Fruit fly (Drosophila melanogaster) whole organism, embryonic: ENCODE results near the gene CG7065.

Experiments used
- Atf6 ChIP-seq: fragments of 200-800 bp; sonication (Bioruptor generic); IDR thresholded peaks from 2 replicates; pipeline ENCODE4 v1.3.6; 2022; ENCODE audit warnings: missing biosample characterization, missing genetic modification characterization
- Blimp-1 ChIP-seq: fragments of 200-800 bp; sonication (Bioruptor generic); optimal IDR thresholded peaks from 3 replicates; lab custom pipeline; 2018; ENCODE audit warnings: missing biosample characterization, missing genetic modification characterization, mild to moderate bottlenecking, moderate library complexity, missing genetic modification reagents
- CG11723 ChIP-seq: fragments of 200-800 bp; sonication (Bioruptor generic); optimal IDR thresholded peaks from 2 replicates; lab custom pipeline; 2017; ENCODE audit warnings: missing biosample characterization, mild to moderate bottlenecking, missing genetic modification characterization
- CG12155 ChIP-seq: fragments of 200-800 bp; sonication (Bioruptor generic); optimal IDR thresholded peaks from 3 replicates; lab custom pipeline; 2016; ENCODE audit warnings: missing biosample characterization, missing genetic modification characterization
- CG13123 ChIP-seq: fragments of 200-800 bp; sonication (Bioruptor generic); optimal IDR thresholded peaks from 2 replicates; lab custom pipeline; 2016; ENCODE audit warnings: missing biosample characterization, missing genetic modification characterization
- CG16863 ChIP-seq: fragments of 200-800 bp; sonication (Bioruptor generic); optimal IDR thresholded peaks from 3 replicates; lab custom pipeline; 2016; ENCODE audit warnings: missing biosample characterization, missing genetic modification characterization
- CG17186 ChIP-seq: fragments of 200-800 bp; sonication (Bioruptor generic); optimal IDR thresholded peaks from 3 replicates; lab custom pipeline; 2017; ENCODE audit warnings: missing biosample characterization, missing genetic modification reagents, missing genetic modification characterization
- CG17385 ChIP-seq: fragments of 200-800 bp; sonication (Bioruptor generic); optimal IDR thresholded peaks from 3 replicates; lab custom pipeline; 2018; ENCODE audit warnings: missing biosample characterization, mild to moderate bottlenecking, missing genetic modification characterization
- CG2129 ChIP-seq: fragments of 200-800 bp; sonication (Bioruptor generic); IDR thresholded peaks from 2 replicates; pipeline ENCODE4 v1.3.6; 2022; ENCODE audit warnings: missing biosample characterization, missing genetic modification characterization; ENCODE audit not compliant: partially characterized antibody
- CG3065 ChIP-seq: fragments of 200-800 bp; sonication (Bioruptor generic); optimal IDR thresholded peaks from 2 replicates; lab custom pipeline; 2016; ENCODE audit warnings: missing biosample characterization, missing genetic modification characterization
- CG31365 ChIP-seq: fragments of 200-800 bp; sonication (Bioruptor generic); optimal IDR thresholded peaks from 2 replicates; lab custom pipeline; 2018; ENCODE audit warnings: missing biosample characterization, mild to moderate bottlenecking, missing genetic modification characterization
- CG34376 ChIP-seq: fragments of 200-800 bp; sonication (Bioruptor generic); optimal IDR thresholded peaks from 2 replicates; lab custom pipeline; 2018; ENCODE audit warnings: missing biosample characterization, mild to moderate bottlenecking, missing genetic modification characterization
- CG4282 ChIP-seq: fragments of 200-800 bp; sonication (Bioruptor generic); optimal IDR thresholded peaks from 2 replicates; lab custom pipeline; 2016; ENCODE audit warnings: missing biosample characterization, missing genetic modification characterization
- CG4617 ChIP-seq: fragments of 200-800 bp; sonication (Bioruptor generic); optimal IDR thresholded peaks from 3 replicates; lab custom pipeline; 2016; ENCODE audit warnings: missing biosample characterization, missing genetic modification characterization, borderline replicate concordance
- CG6791 ChIP-seq: fragments of 200-800 bp; sonication (Bioruptor generic); IDR thresholded peaks from 3 replicates; pipeline ENCODE4 v1.3.6; 2022; ENCODE audit warnings: missing biosample characterization, missing genetic modification characterization; ENCODE audit not compliant: partially characterized antibody
- CG6854 ChIP-seq: fragments of 200-800 bp; sonication (Bioruptor generic); optimal IDR thresholded peaks from 3 replicates; lab custom pipeline; 2017; ENCODE audit warnings: missing biosample characterization, mild to moderate bottlenecking, missing genetic modification characterization
- CG7786 ChIP-seq: fragments of 200-800 bp; sonication (Bioruptor generic); optimal IDR thresholded peaks from 2 replicates; lab custom pipeline; 2016; ENCODE audit warnings: missing biosample characterization, missing genetic modification characterization
- CG7928 ChIP-seq: fragments of 200-800 bp; sonication (Bioruptor generic); optimal IDR thresholded peaks from 2 replicates; lab custom pipeline; 2017; ENCODE audit warnings: missing biosample characterization, mild to moderate bottlenecking, missing genetic modification characterization
- CG8359 ChIP-seq: fragments of 200-800 bp; sonication (Bioruptor generic); optimal IDR thresholded peaks from 2 replicates; lab custom pipeline; 2017; ENCODE audit warnings: missing biosample characterization, mild to moderate bottlenecking, missing genetic modification characterization, borderline replicate concordance
- CrebB ChIP-seq: fragments of 200-800 bp; sonication (Bioruptor generic); optimal IDR thresholded peaks from 3 replicates; lab custom pipeline; 2018; ENCODE audit warnings: missing biosample characterization, mild to moderate bottlenecking, missing genetic modification characterization
- Doc3 ChIP-seq: fragments of 200-800 bp; sonication (Bioruptor generic); IDR thresholded peaks from 3 replicates; pipeline ENCODE4 v1.3.6; 2022; ENCODE audit warnings: missing biosample characterization, missing genetic modification characterization; ENCODE audit not compliant: partially characterized antibody
- Hmx ChIP-seq: fragments of 200-800 bp; sonication (Bioruptor generic); optimal IDR thresholded peaks from 2 replicates; lab custom pipeline; 2016; ENCODE audit warnings: missing biosample characterization, missing genetic modification characterization
- Neu2 ChIP-seq: fragments of 200-800 bp; sonication (Bioruptor generic); optimal IDR thresholded peaks from 3 replicates; lab custom pipeline; 2016; ENCODE audit warnings: missing biosample characterization, missing genetic modification characterization, borderline replicate concordance
- Poxn ChIP-seq: fragments of 200-800 bp; sonication (Bioruptor generic); IDR thresholded peaks from 2 replicates; pipeline ENCODE4 v1.3.6; 2022; ENCODE audit warnings: missing biosample characterization, missing genetic modification characterization
- Ptx1 ChIP-seq: fragments of 200-800 bp; sonication (Bioruptor generic); IDR thresholded peaks from 2 replicates; pipeline ENCODE4 v1.3.6; 2022; ENCODE audit warnings: missing biosample characterization, missing genetic modification characterization
- Six4 ChIP-seq: fragments of 200-800 bp; sonication (Bioruptor generic); optimal IDR thresholded peaks from 2 replicates; lab custom pipeline; 2016; ENCODE audit warnings: missing biosample characterization, missing genetic modification characterization
- aop ChIP-seq: fragments of 200-800 bp; sonication (Bioruptor generic); IDR thresholded peaks from 2 replicates; pipeline ENCODE4 v1.3.6; 2022; ENCODE audit warnings: missing biosample characterization, missing genetic modification characterization
- bbx ChIP-seq: fragments of 200-800 bp; sonication (Bioruptor generic); IDR thresholded peaks from 2 replicates; pipeline ENCODE4 v1.3.6; 2022; ENCODE audit warnings: missing biosample characterization, missing genetic modification characterization; ENCODE audit not compliant: partially characterized antibody
- bcd ChIP-seq: fragments of 200-800 bp; sonication (Bioruptor generic); optimal IDR thresholded peaks from 2 replicates; lab custom pipeline; 2017; ENCODE audit warnings: missing biosample characterization, mild to moderate bottlenecking, missing genetic modification characterization
- bowl ChIP-seq: fragments of 200-800 bp; sonication (Bioruptor generic); IDR thresholded peaks from 2 replicates; pipeline ENCODE4 v1.3.6; 2022; ENCODE audit warnings: missing biosample characterization, missing genetic modification characterization
- br ChIP-seq: fragments of >200 bp; optimal IDR thresholded peaks from 2 replicates; lab custom pipeline; 2017
- cad ChIP-seq: fragments of >200 bp; optimal IDR thresholded peaks from 2 replicates; lab custom pipeline; 2017; ENCODE audit warnings: missing biosample characterization, missing genetic modification characterization
- chif ChIP-seq, 2 experiments: fragments of 200-800 bp; sonication (Bioruptor generic); optimal IDR thresholded peaks; 3 replicates each; lab custom pipeline; 2016; ENCODE audit warnings: missing biosample characterization in 2 of 2, missing genetic modification characterization in 2 of 2
- dati ChIP-seq: fragments of 200-800 bp; sonication (Bioruptor generic); IDR thresholded peaks from 2 replicates; pipeline ENCODE4 v1.3.6; 2022; ENCODE audit warnings: missing biosample characterization, missing genetic modification characterization
- dmrt99B ChIP-seq: fragments of 200-800 bp; sonication (Bioruptor generic); optimal IDR thresholded peaks from 2 replicates; lab custom pipeline; 2018; ENCODE audit warnings: missing biosample characterization, mild to moderate bottlenecking, missing genetic modification characterization, moderate library complexity
- fd102C ChIP-seq: fragments of 200-800 bp; sonication (Bioruptor generic); optimal IDR thresholded peaks from 2 replicates; lab custom pipeline; 2018; ENCODE audit warnings: missing biosample characterization, mild to moderate bottlenecking, missing genetic modification characterization, moderate library complexity
- fd3F ChIP-seq: fragments of 200-800 bp; sonication (Bioruptor generic); optimal IDR thresholded peaks from 2 replicates; lab custom pipeline; 2018; ENCODE audit warnings: missing biosample characterization, mild to moderate bottlenecking, missing genetic modification characterization, moderate library complexity
- fru ChIP-seq: fragments of >200 bp; optimal IDR thresholded peaks from 2 replicates; lab custom pipeline; 2017
- kay ChIP-seq: fragments of 200-800 bp; sonication (Bioruptor generic); optimal IDR thresholded peaks from 2 replicates; lab custom pipeline; 2016; ENCODE audit warnings: missing biosample characterization, missing genetic modification characterization
- mld ChIP-seq: fragments of 200-800 bp; sonication (Bioruptor generic); IDR thresholded peaks from 3 replicates; pipeline ENCODE4 v1.3.6; 2022; ENCODE audit warnings: missing biosample characterization, missing genetic modification characterization; ENCODE audit not compliant: partially characterized antibody
- oc ChIP-seq: fragments of 200-800 bp; sonication (Bioruptor generic); optimal IDR thresholded peaks from 2 replicates; lab custom pipeline; 2018; ENCODE audit warnings: missing biosample characterization, mild to moderate bottlenecking, missing genetic modification characterization, moderate library complexity
- otp ChIP-seq: fragments of 200-800 bp; sonication (Bioruptor generic); IDR thresholded peaks from 3 replicates; pipeline ENCODE4, ENCODE4 v1.3.6; 2022; ENCODE audit warnings: missing biosample characterization, missing genetic modification characterization
- pan ChIP-seq, 4 experiments: fragments of >200 bp in 3 of 4; fragments of 200-800 bp in 1 of 4; sonication (Bioruptor generic) in 1 of 4; optimal IDR thresholded peaks in 3 of 4; IDR thresholded peaks in 1 of 4; 2 replicates each; pipeline versions ENCODE4 v1.3.6 to Lab custom; 2017 to 2022; ENCODE audit warnings: missing biosample characterization in 2 of 4, missing genetic modification characterization in 2 of 4, mixed read lengths in 1 of 4
- repo ChIP-seq: fragments of 200-800 bp; sonication (Bioruptor generic); optimal IDR thresholded peaks from 2 replicates; lab custom pipeline; 2016; ENCODE audit warnings: missing biosample characterization, missing genetic modification characterization
- run ChIP-seq: fragments of 200-800 bp; sonication (Bioruptor generic); optimal IDR thresholded peaks from 3 replicates; lab custom pipeline; 2018; ENCODE audit warnings: missing biosample characterization, mild to moderate bottlenecking, missing genetic modification characterization
- schlank ChIP-seq: fragments of 200-800 bp; sonication (Bioruptor generic); optimal IDR thresholded peaks from 2 replicates; lab custom pipeline; 2018; ENCODE audit warnings: missing biosample characterization, mild to moderate bottlenecking, missing genetic modification characterization
- sim ChIP-seq: fragments of 200-800 bp; sonication (Bioruptor generic); IDR thresholded peaks from 2 replicates; pipeline ENCODE4 v1.3.6; 2022; ENCODE audit warnings: missing biosample characterization, missing genetic modification characterization
- sqz ChIP-seq: fragments of 200-800 bp; sonication (Bioruptor generic); optimal IDR thresholded peaks from 3 replicates; lab custom pipeline; 2018; ENCODE audit warnings: missing biosample characterization, mild to moderate bottlenecking, missing genetic modification characterization
- ssp ChIP-seq: fragments of 200-800 bp; sonication (Bioruptor generic); IDR thresholded peaks from 2 replicates; pipeline ENCODE4 v1.3.6; 2022; ENCODE audit warnings: missing biosample characterization, missing genetic modification characterization
- zf30C ChIP-seq: fragments of 200-800 bp; sonication (Bioruptor generic); optimal IDR thresholded peaks from 3 replicates; lab custom pipeline; 2018; ENCODE audit warnings: missing biosample characterization, mild to moderate bottlenecking, missing genetic modification characterization

The CG7065 gene

dm6 chrX:9118961-9119633, 23.2 kb upstream of the CG7065 start (continued):
- TF ChIP-seq CG13123 (GFP tag; lab: Kevin White, UChicago) (no peak), cad (GFP tag; lab: Kevin White, UChicago) (no peak), chif (GFP tag; optimal IDR thresholded peaks at IDR 0.05; lab: Kevin White, UChicago) (peak in 1 of 2 experiments; percentile 6), CG11723 (GFP tag; lab: Kevin White, UChicago) (no peak), CG4282 (GFP tag; lab: Kevin White, UChicago) (no peak), dati (no peak), Ptx1 (GFP tag; lab: Robert Waterston, UW) (peak; percentile 53), Atf6 (no peak), Poxn (GFP tag; lab: Robert Waterston, UW) (no peak), zf30C (GFP tag; lab: Kevin White, UChicago) (no peak), run (tag; lab: Kevin White, UChicago) (no peak), dmrt99B (tag; lab: Kevin White, UChicago) (peak; percentile 76), bowl (no peak), bcd (GFP tag; lab: Kevin White, UChicago) (peak; percentile 47), CG17385 (peak; percentile 54), CG6854 (peak; percentile 30), aop (no peak), sqz (GFP tag; lab: Kevin White, UChicago) (peak; percentile 31), sim (GFP tag; lab: Robert Waterston, UW) (no peak), CG7928 (GFP tag; lab: Kevin White, UChicago) (no peak), schlank (tag; lab: Kevin White, UChicago) (no peak), Doc3 (no peak), fd3F (GFP tag; lab: Kevin White, UChicago) (no peak), CG2129 (GFP tag; lab: Robert Waterston, UW) (no peak), Hmx (no peak), CrebB (tag; lab: Kevin White, UChicago) (no peak), kay (GFP tag; lab: Kevin White, UChicago) (no peak), CG8359 (GFP tag; lab: Kevin White, UChicago) (no peak), bbx (GFP tag; lab: Robert Waterston, UW) (no peak), CG34376 (no peak), Six4 (peak; percentile 15), otp (no peak), pan (optimal IDR thresholded peaks at IDR 0.05; lab: Kevin White, UChicago) (no peak), pan (GFP tag; optimal IDR thresholded peaks at IDR 0.05 in 1 of 2, IDR thresholded peaks at IDR 0.05 in 1 of 2) (no peak), CG12155 (GFP tag; lab: Kevin White, UChicago) (peak; percentile 9), CG3065 (GFP tag; lab: Kevin White, UChicago) (no peak), oc (tag; lab: Kevin White, UChicago) (no peak), CG6791 (GFP tag; lab: Robert Waterston, UW) (no peak), CG4617 (GFP tag; lab: Kevin White, UChicago) (no peak), br (lab: Kevin White, UChicago) (no peak), mld (GFP tag; lab: Robert Waterston, UW) (no peak), CG16863 (GFP tag; lab: Kevin White, UChicago) (no peak), fru (lab: Kevin White, UChicago) (no peak), Blimp-1 (GFP tag; lab: Kevin White, UChicago) (peak; percentile 65), CG7786 (GFP tag; lab: Kevin White, UChicago) (no peak), CG31365 (no peak), Neu2 (no peak), CG17186 (GFP tag; lab: Kevin White, UChicago) (no peak), ssp (GFP tag; lab: Robert Waterston, UW) (no peak), fd102C (GFP tag; lab: Kevin White, UChicago) (no peak), repo (GFP tag; lab: Kevin White, UChicago) (no peak)
